Fruit fly (Drosophila melanogaster) whole organism, wandering third instar larva: ENCODE measurements around the gene mib2.

Experiments used
- Abd-B ChIP-seq: fragments of >200 bp; optimal IDR thresholded peaks from 2 replicates; lab custom pipeline; 2017; ENCODE audit warnings: missing biosample characterization, missing genetic modification characterization
- CG9705 ChIP-seq: fragments of 200-800 bp; sonication (Bioruptor generic); optimal IDR thresholded peaks from 2 replicates; lab custom pipeline; 2018; ENCODE audit warnings: missing biosample characterization, mild to moderate bottlenecking, missing genetic modification characterization
- Dfd ChIP-seq: fragments of >200 bp; optimal IDR thresholded peaks from 2 replicates; lab custom pipeline; 2017; ENCODE audit warnings: missing biosample characterization, missing genetic modification characterization
- Hr78 ChIP-seq: fragments of >200 bp; optimal IDR thresholded peaks from 2 replicates; lab custom pipeline; 2017; ENCODE audit warnings: missing biosample characterization, missing genetic modification characterization
- Myc ChIP-seq: fragments of >200 bp; optimal IDR thresholded peaks from 2 replicates; lab custom pipeline; 2017
- N ChIP-seq: fragments of >200 bp; optimal IDR thresholded peaks from 2 replicates; lab custom pipeline; 2018; ENCODE audit warnings: missing biosample characterization, missing external identifiers, missing genetic modification characterization
- OdsH ChIP-seq: fragments of 200-800 bp; sonication (Bioruptor generic); optimal IDR thresholded peaks from 2 replicates; lab custom pipeline; 2016; ENCODE audit warnings: missing biosample characterization, mild to moderate bottlenecking, missing genetic modification characterization
- Rel ChIP-seq, 2 experiments: fragments of 200-800 bp; sonication (Bioruptor generic) in 1 of 2; optimal IDR thresholded peaks; 2 replicates in 1 of 2; 3 replicates in 1 of 2; lab custom pipeline; 2016 to 2019; ENCODE audit warnings: mild to moderate bottlenecking in 2 of 2, missing biosample characterization in 2 of 2, missing genetic modification characterization in 2 of 2, moderate library complexity in 1 of 2
- Sp1 ChIP-seq: fragments of 200-800 bp; sonication (Bioruptor generic); optimal IDR thresholded peaks from 3 replicates; lab custom pipeline; 2019; ENCODE audit warnings: missing biosample characterization, mild to moderate bottlenecking, missing genetic modification characterization, moderate library complexity
- dmrt93B ChIP-seq: fragments of 200-800 bp; sonication (Bioruptor generic); optimal IDR thresholded peaks from 2 replicates; lab custom pipeline; 2018; ENCODE audit warnings: missing biosample characterization, mild to moderate bottlenecking, missing genetic modification characterization
- fru ChIP-seq: fragments of 200-800 bp; sonication (Bioruptor generic); optimal IDR thresholded peaks from 3 replicates; lab custom pipeline; 2016; ENCODE audit warnings: missing biosample characterization, mild to moderate bottlenecking, missing genetic modification characterization
- h ChIP-seq: fragments of 200-800 bp; sonication (Bioruptor generic); optimal IDR thresholded peaks from 3 replicates; lab custom pipeline; 2016; ENCODE audit warnings: missing biosample characterization, mild to moderate bottlenecking, missing genetic modification characterization
- psq ChIP-seq: fragments of 200-800 bp; sonication (Bioruptor generic); optimal IDR thresholded peaks from 3 replicates; lab custom pipeline; 2017; ENCODE audit warnings: missing biosample characterization, mild to moderate bottlenecking, missing genetic modification characterization, moderate library complexity
- usp ChIP-seq: fragments of >200 bp; optimal IDR thresholded peaks from 2 replicates; lab custom pipeline; 2017; ENCODE audit warnings: missing biosample characterization, missing genetic modification characterization

DNA sequence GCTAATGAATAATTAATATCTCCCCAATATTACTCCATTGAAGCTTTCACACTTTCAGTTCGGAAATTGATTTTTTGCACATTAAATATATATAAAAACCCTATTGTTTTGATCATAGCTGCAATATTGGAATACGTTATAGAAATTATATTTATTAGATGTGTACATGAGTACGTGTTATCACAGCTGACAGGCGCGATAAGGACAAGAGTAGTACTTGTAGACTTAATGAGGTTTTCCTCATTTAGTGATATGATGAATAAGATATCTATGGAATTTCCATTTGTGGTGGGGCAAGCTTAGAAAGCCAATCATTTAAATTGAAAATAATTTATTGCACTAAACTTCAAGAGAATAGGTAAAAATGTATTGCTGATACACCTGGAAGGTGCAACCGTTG lies 31.8 kb upstream of the mib2 start:
- TF ChIP-seq h (GFP tag; lab: Kevin White, UChicago), result no peak
- no peak for TF ChIP-seq psq (GFP tag; lab: Kevin White, UChicago)
- no peak for TF ChIP-seq Rel (GFP tag; optimal IDR thresholded peaks at IDR 0.05; lab: Kevin White, UChicago)
- TF ChIP-seq Rel (tag; optimal IDR thresholded peaks at IDR 0.05; lab: Kevin White, UChicago), result no peak
- no peak for TF ChIP-seq N (GFP tag; lab: Kevin White, UChicago)
- no peak for TF ChIP-seq usp (GFP tag; lab: Kevin White, UChicago)
- no peak for TF ChIP-seq fru (GFP tag; lab: Kevin White, UChicago)
- TF ChIP-seq Myc (lab: Kevin White, UChicago), result no peak
- no peak for TF ChIP-seq Sp1 (GFP tag; lab: Kevin White, UChicago)
- TF ChIP-seq Abd-B (GFP tag; lab: Kevin White, UChicago), result no peak
- TF ChIP-seq OdsH (GFP tag; lab: Kevin White, UChicago), result no peak
- no peak for TF ChIP-seq CG9705 (GFP tag; lab: Kevin White, UChicago)
- no peak for TF ChIP-seq Dfd (GFP tag; lab: Kevin White, UChicago)
- no peak for TF ChIP-seq Hr78 (GFP tag; lab: Kevin White, UChicago)
- TF ChIP-seq dmrt93B (GFP tag; lab: Kevin White, UChicago), result no peak
